Worm (Caenorhabditis elegans) whole organism, L4 larva: Measurements from ENCODE around the gene tag-307.

Experiments
- Y48G9A.11 ChIP-seq: fragments of 200-800 bp; sonication (Bioruptor generic); IDR thresholded peaks from 2 replicates; pipeline ENCODE4 v1.3.6; 2022; ENCODE audit warnings: missing genetic modification reagents, missing genetic modification characterization, missing compliant biosample characterization
- aha-1 ChIP-seq: fragments of 150-350 bp; peaks from one replicate; lab custom pipeline; 2014; ENCODE audit warnings: missing biosample characterization, missing genetic modification characterization
- ceh-20 ChIP-seq: fragments of 200-800 bp; sonication (Bioruptor generic); IDR thresholded peaks from 2 replicates; pipeline ENCODE4 v1.3.6; 2022; ENCODE audit warnings: missing genetic modification reagents, missing genetic modification characterization, missing compliant biosample characterization
- ces-1 ChIP-seq: fragments of 150-350 bp; sonication (generic microtip); optimal IDR thresholded peaks from 4 replicates; lab custom pipeline; 2014; ENCODE audit warnings: missing biosample characterization, missing genetic modification reagents, missing genetic modification characterization
- daf-19 ChIP-seq: fragments of 200-800 bp; sonication (Bioruptor generic); conservative IDR thresholded peaks from 2 replicates; pipeline ENCODE4 v1.3.6; 2022; ENCODE audit warnings: missing genetic modification characterization, missing compliant biosample characterization
- dmd-8 ChIP-seq: fragments of 200-800 bp; sonication (Bioruptor generic); IDR thresholded peaks from 2 replicates; pipeline ENCODE4 v1.3.6; 2022; ENCODE audit warnings: missing genetic modification characterization, missing compliant biosample characterization
- dve-1 ChIP-seq: sonication (generic microtip); optimal IDR thresholded peaks from 2 replicates; lab custom pipeline; 2017; ENCODE audit warnings: antibody characterized with exemption, mild to moderate bottlenecking, missing genetic modification characterization, missing compliant biosample characterization; ENCODE audit not compliant: insufficient read depth
- fkh-10 ChIP-seq: fragments of 150-350 bp; optimal IDR thresholded peaks from 2 replicates; lab custom pipeline; 2014; ENCODE audit warnings: missing biosample characterization, missing genetic modification reagents, missing genetic modification characterization
- hlh-30 ChIP-seq: sonication (generic microtip); optimal IDR thresholded peaks from 2 replicates; lab custom pipeline; 2017; ENCODE audit warnings: antibody characterized with exemption, mild to moderate bottlenecking, missing genetic modification characterization, missing compliant biosample characterization; ENCODE audit not compliant: insufficient read depth
- lim-7 ChIP-seq: fragments of 200-800 bp; sonication (Bioruptor generic); IDR thresholded peaks from 2 replicates; pipeline ENCODE4 v1.3.6; 2022; ENCODE audit warnings: missing genetic modification characterization, missing compliant biosample characterization
- lin-13 ChIP-seq: fragments of 150-350 bp; optimal IDR thresholded peaks from 2 replicates; lab custom pipeline; 2014; ENCODE audit warnings: missing biosample characterization, missing genetic modification reagents, missing genetic modification characterization
- lin-38 ChIP-seq: fragments of 200-800 bp; sonication (Bioruptor generic); IDR thresholded peaks from 2 replicates; pipeline ENCODE4 v1.3.6; 2022; ENCODE audit warnings: missing genetic modification reagents, missing genetic modification characterization, missing compliant biosample characterization
- madf-5 ChIP-seq, 2 experiments: fragments of 200-800 bp; sonication (Bioruptor generic); IDR thresholded peaks; 2 replicates each; pipeline ENCODE4 v1.3.6; 2022; ENCODE audit warnings: missing compliant biosample characterization in 2 of 2, missing genetic modification characterization in 2 of 2
- mep-1 ChIP-seq: fragments of 150-350 bp; sonication (generic microtip); optimal IDR thresholded peaks from 3 replicates; lab custom pipeline; 2014; ENCODE audit warnings: missing biosample characterization, missing genetic modification characterization
- mes-2 ChIP-seq: sonication (generic microtip); optimal IDR thresholded peaks from 2 replicates; lab custom pipeline; 2016; ENCODE audit warnings: missing genotype, mild to moderate bottlenecking, missing genetic modification characterization, missing compliant biosample characterization; ENCODE audit not compliant: poor library complexity, severe bottlenecking
- mxl-3 ChIP-seq: fragments of 200-800 bp; sonication (Bioruptor generic); optimal IDR thresholded peaks from 2 replicates; lab custom pipeline; 2018; ENCODE audit warnings: mild to moderate bottlenecking, missing genetic modification characterization, missing compliant biosample characterization
- nhr-25 ChIP-seq: sonication (generic microtip); optimal IDR thresholded peaks from 2 replicates; lab custom pipeline; 2017; ENCODE audit warnings: missing genetic modification characterization, mild to moderate bottlenecking, missing compliant biosample characterization, antibody characterized with exemption, moderate library complexity, borderline replicate concordance; ENCODE audit not compliant: insufficient read depth
- nhr-28 ChIP-seq: fragments of 150-350 bp; optimal IDR thresholded peaks from 2 replicates; lab custom pipeline; 2014; ENCODE audit warnings: missing biosample characterization, missing genetic modification characterization
- nhr-41 ChIP-seq: fragments of 200-800 bp; sonication (Bioruptor generic); IDR thresholded peaks from 2 replicates; pipeline ENCODE4 v1.3.6; 2022; ENCODE audit warnings: missing genetic modification reagents, missing genetic modification characterization, missing compliant biosample characterization
- nhr-42 ChIP-seq: fragments of 200-800 bp; sonication (Bioruptor generic); IDR thresholded peaks from 2 replicates; pipeline ENCODE4 v1.3.6; 2022; ENCODE audit warnings: missing genetic modification characterization, missing compliant biosample characterization
- nhr-6 ChIP-seq: fragments of 150-350 bp; optimal IDR thresholded peaks from 2 replicates; lab custom pipeline; 2014; ENCODE audit warnings: missing biosample characterization, missing genetic modification characterization
- rbr-2 ChIP-seq: sonication (generic microtip); optimal IDR thresholded peaks from 2 replicates; lab custom pipeline; 2016; ENCODE audit warnings: missing genotype, missing genetic modification characterization, missing compliant biosample characterization
- saeg-2 ChIP-seq: fragments of 200-800 bp; sonication (Bioruptor generic); IDR thresholded peaks from 2 replicates; pipeline ENCODE4 v1.3.6; 2022; ENCODE audit warnings: missing genetic modification reagents, missing genetic modification characterization, missing compliant biosample characterization
- tag-97 ChIP-seq: fragments of 200-800 bp; sonication (Bioruptor generic); IDR thresholded peaks from 2 replicates; pipeline ENCODE4 v1.3.6; 2022; ENCODE audit warnings: missing genetic modification characterization, missing compliant biosample characterization
- unc-130 ChIP-seq: sonication (generic microtip); optimal IDR thresholded peaks from 2 replicates; lab custom pipeline; 2016; ENCODE audit warnings: missing genetic modification reagents, missing genetic modification characterization, missing compliant biosample characterization
- unc-62 ChIP-seq, 3 experiments: fragments of 150-350 bp in 1 of 3; sonication (generic microtip); optimal IDR thresholded peaks in 2 of 3; peaks in 1 of 3; 1 replicate in 1 of 3; 2 replicates in 2 of 3; lab custom pipeline; 2014 to 2017; ENCODE audit warnings: missing biosample characterization in 3 of 3, missing genetic modification characterization in 3 of 3, missing genetic modification reagents in 3 of 3, missing genotype in 1 of 3
- zag-1 ChIP-seq: fragments of 150-350 bp; optimal IDR thresholded peaks from 2 replicates; lab custom pipeline; 2014; ENCODE audit warnings: missing biosample characterization, missing genetic modification characterization
- zip-2 ChIP-seq: fragments of 150-350 bp; optimal IDR thresholded peaks from 2 replicates; lab custom pipeline; 2014; ENCODE audit warnings: missing biosample characterization, missing genetic modification characterization

Gene tag-307

ce11 chrIII:7823285-7823684, 33.8 kb downstream of the tag-307 start:
- TF ChIP-seq mep-1 (no peak), nhr-25 (tag; lab: Kevin White, UChicago) (no peak), tag-97 (GFP tag; lab: Robert Waterston, UW) (no peak), unc-130 (GFP tag; lab: Kevin White, UChicago) (no peak)

ce11 chrIII:7821130-7821529, 35.9 kb downstream of the tag-307 start:
- TF ChIP-seq lin-38 (peak; percentile 15; the same call in 1 of the 2 replicates), dmd-8 (GFP tag; lab: Robert Waterston, UW) (0 out of 2 replicates have a peak, but pooled peaks have one; percentile 62), lim-7 (GFP tag; lab: Robert Waterston, UW) (peak; percentile 59; the same call in 1 of the 2 replicates)

- TF ChIP-seq madf-5 (GFP tag; IDR thresholded peaks at IDR 0.05; lab: Robert Waterston, UW) = no peak
- TF ChIP-seq saeg-2 (GFP tag; lab: Robert Waterston, UW) = no peak
- TF ChIP-seq zag-1 (tag; lab: Kevin White, UChicago) = no peak
- no peak for TF ChIP-seq mes-2
- no peak for TF ChIP-seq ces-1 (GFP tag; lab: Kevin White, UChicago)
- no peak for TF ChIP-seq hlh-30 (tag; lab: Kevin White, UChicago)
- TF ChIP-seq unc-62 (GFP tag; optimal IDR thresholded peaks at IDR 0.05 in 1 of 2; lab: Kevin White, UChicago) = peak in 1 of 2 experiments; percentile 5
- TF ChIP-seq unc-62 (tag; optimal IDR thresholded peaks at IDR 0.05; lab: Kevin White, UChicago) = no peak
- no peak for TF ChIP-seq nhr-42 (GFP tag; lab: Robert Waterston, UW)
- no peak for TF ChIP-seq nhr-28 (tag; lab: Kevin White, UChicago)
- TF ChIP-seq mxl-3 (GFP tag; lab: Kevin White, UChicago) = no peak
- no peak for TF ChIP-seq daf-19 (GFP tag; lab: Robert Waterston, UW)
- no peak for TF ChIP-seq nhr-41 (GFP tag; lab: Robert Waterston, UW)
- no peak for TF ChIP-seq zip-2 (tag; lab: Kevin White, UChicago)
- no peak for TF ChIP-seq Y48G9A.11 (GFP tag; lab: Robert Waterston, UW)
- no peak for TF ChIP-seq dve-1
- peak; percentile 18 for TF ChIP-seq aha-1 (tag; lab: Kevin White, UChicago)
Observed at ce11 chrIII:7819866-7820265, 37.2 kb downstream of the tag-307 start.

ce11 chrIII:7818965-7819364, 38.1 kb downstream of the tag-307 start:
- TF ChIP-seq rbr-2 = no peak
- TF ChIP-seq, all 104 proteins: peak for 0

ce11 chrIII:7816463-7816862, 40.6 kb downstream of the tag-307 start:
- TF ChIP-seq nhr-6 (tag; lab: Kevin White, UChicago) (peak; percentile 100), ceh-20 (GFP tag; lab: Robert Waterston, UW) (no peak)

ce11 chrIII:7815571-7816348, 41.3 kb downstream of the tag-307 start:
- TF ChIP-seq nhr-6 (tag; lab: Kevin White, UChicago) = peak; percentile 100
- no peak for TF ChIP-seq fkh-10 (GFP tag; lab: Kevin White, UChicago)

ce11 chrIII:7815056-7815366, 42.0 kb downstream of the tag-307 start:
- peak in 1 of 2 experiments; percentile 49 for TF ChIP-seq unc-62 (GFP tag; optimal IDR thresholded peaks at IDR 0.05 in 1 of 2; lab: Kevin White, UChicago)
- TF ChIP-seq unc-62 (tag; optimal IDR thresholded peaks at IDR 0.05; lab: Kevin White, UChicago) = no peak
- TF ChIP-seq lin-13 = no peak
